Fruit fly (Drosophila melanogaster): Measurements from ENCODE around the gene CG3106.

The CG3106 gene

DNA sequence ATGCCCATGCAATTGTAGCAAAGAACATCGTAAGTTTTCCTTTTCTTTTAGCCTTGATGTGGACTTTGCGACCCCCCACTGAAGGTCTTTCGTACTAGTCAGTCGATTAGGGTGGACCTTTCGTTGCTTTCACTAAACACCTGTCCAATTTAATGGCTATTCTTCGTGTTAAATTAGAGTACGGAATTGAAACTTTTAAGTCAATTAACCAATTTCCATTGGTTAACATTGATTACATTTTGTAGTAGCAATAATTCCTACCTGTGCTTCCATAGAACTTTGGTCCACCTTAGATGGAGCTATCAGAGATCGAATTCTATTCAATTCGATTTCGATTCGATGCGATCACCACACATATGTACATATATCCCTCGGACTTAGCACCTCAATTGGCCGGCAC lies 1.7 kb upstream of the CG3106 start:
- TF ChIP-seq CG9817 (tag; optimal IDR thresholded peaks at IDR 0.05) (peak; percentile 41), ATbp (GFP tag; optimal IDR thresholded peaks at IDR 0.05) (peak; percentile 61), cas (GFP tag; IDR thresholded peaks at IDR 0.05) (0 out of 2 replicates have a peak, but pooled peaks have one; percentile 10), CG12659 (GFP tag; optimal IDR thresholded peaks at IDR 0.05) (peak; percentile 48), nerfin-1 (tag; optimal IDR thresholded peaks at IDR 0.05) (peak; percentile 13), CG9437 (GFP tag; optimal IDR thresholded peaks at IDR 0.05) (peak; percentile 33), ewg (GFP tag; optimal IDR thresholded peaks at IDR 0.05) (peak; percentile 37), grau (tag; optimal IDR thresholded peaks at IDR 0.05) (peak; percentile 63), CG3281 (GFP tag; optimal IDR thresholded peaks at IDR 0.05) (peak; percentile 59), lola (GFP tag; optimal IDR thresholded peaks at IDR 0.05) (peak in 1 of 3 experiments; percentile 31), CG12299 (tag; optimal IDR thresholded peaks at IDR 0.05) (peak; percentile 27), croc (GFP tag; conservative IDR thresholded peaks at IDR 0.05) (no peak), fd3F (GFP tag; optimal IDR thresholded peaks at IDR 0.05) (peak; percentile 14), CG12219 (GFP tag; optimal IDR thresholded peaks at IDR 0.05) (peak; percentile 66), so (GFP tag; IDR thresholded peaks at IDR 0.05) (peak; percentile 25; the same call in 1 of the 3 replicates), gsb (GFP tag; IDR thresholded peaks at IDR 0.05) (no peak), Xrp1 (GFP tag; IDR thresholded peaks at IDR 0.05) (peak; percentile 74), NC2β (GFP tag; optimal IDR thresholded peaks at IDR 0.05) (peak; percentile 12), wor (GFP tag; IDR thresholded peaks at IDR 0.05) (peak; percentile 30; the same call in 1 of the 2 replicates), CG30403 (GFP tag; optimal IDR thresholded peaks at IDR 0.05) (peak; percentile 16), CG18619 (GFP tag; optimal IDR thresholded peaks at IDR 0.05) (peak; percentile 25), PHDP (tag; optimal IDR thresholded peaks at IDR 0.05) (peak; percentile 77), Xbp1 (GFP tag; optimal IDR thresholded peaks at IDR 0.05) (peak; percentile 37), HmgZ (tag; optimal IDR thresholded peaks at IDR 0.05) (peak; percentile 25), otp (GFP tag; IDR thresholded peaks at IDR 0.05) (peak; percentile 42; the same call in 1 of the 3 replicates), CG17328 (GFP tag; IDR thresholded peaks at IDR 0.05) (peak; percentile 75), maf-S (GFP tag; optimal IDR thresholded peaks at IDR 0.05) (no peak), Dll (GFP tag; IDR thresholded peaks at IDR 0.05; ENCODE audit: partially characterized antibody) (no peak), gcm (GFP tag; optimal IDR thresholded peaks at IDR 0.05) (peak; percentile 55), CG1233 (GFP tag; optimal IDR thresholded peaks at IDR 0.05) (peak; percentile 3), trem (tag; optimal IDR thresholded peaks at IDR 0.05) (peak; percentile 6), CG3995 (GFP tag; optimal IDR thresholded peaks at IDR 0.05) (peak; percentile 8), CG10979 (tag; optimal IDR thresholded peaks at IDR 0.05) (peak; percentile 54), CG8478 (optimal IDR thresholded peaks at IDR 0.05) (no peak), Rfx (GFP tag; IDR thresholded peaks at IDR 0.05) (peak; percentile 58; the same call in 1 of the 2 replicates), pan (optimal IDR thresholded peaks at IDR 0.05) (no peak), pan (GFP tag; optimal IDR thresholded peaks at IDR 0.05 in 1 of 2, IDR thresholded peaks at IDR 0.05 in 1 of 2) (peak in 1 of 2 experiments; percentile 19), org-1 (GFP tag; optimal IDR thresholded peaks at IDR 0.05) (peak; percentile 40), phol (tag; optimal IDR thresholded peaks at IDR 0.05) (peak; percentile 56), tin (GFP tag; optimal IDR thresholded peaks at IDR 0.05) (peak; percentile 0), MBD-R2 (GFP tag; IDR thresholded peaks at IDR 0.05) (no peak), tx (GFP tag; optimal IDR thresholded peaks at IDR 0.05) (peak; percentile 20), Optix (GFP tag; IDR thresholded peaks at IDR 0.05) (0 out of 3 replicates have a peak, but pooled peaks have one; percentile 14), CG8089 (GFP tag; optimal IDR thresholded peaks at IDR 0.05) (peak; percentile 25), CG1792 (GFP tag; optimal IDR thresholded peaks at IDR 0.05) (peak; percentile 27), CG8281 (tag; optimal IDR thresholded peaks at IDR 0.05) (no peak), CG18599 (GFP tag; optimal IDR thresholded peaks at IDR 0.05) (no peak), ERR (GFP tag; optimal IDR thresholded peaks at IDR 0.05) (peak; percentile 40), CG1529 (GFP tag; optimal IDR thresholded peaks at IDR 0.05) (peak; percentile 18), Mad (GFP tag; optimal IDR thresholded peaks at IDR 0.05) (no peak), Hand (GFP tag; optimal IDR thresholded peaks at IDR 0.05) (peak; percentile 42)
